Worm (Caenorhabditis elegans): ENCODE measurements around the gene pdcd-2.

DNA sequence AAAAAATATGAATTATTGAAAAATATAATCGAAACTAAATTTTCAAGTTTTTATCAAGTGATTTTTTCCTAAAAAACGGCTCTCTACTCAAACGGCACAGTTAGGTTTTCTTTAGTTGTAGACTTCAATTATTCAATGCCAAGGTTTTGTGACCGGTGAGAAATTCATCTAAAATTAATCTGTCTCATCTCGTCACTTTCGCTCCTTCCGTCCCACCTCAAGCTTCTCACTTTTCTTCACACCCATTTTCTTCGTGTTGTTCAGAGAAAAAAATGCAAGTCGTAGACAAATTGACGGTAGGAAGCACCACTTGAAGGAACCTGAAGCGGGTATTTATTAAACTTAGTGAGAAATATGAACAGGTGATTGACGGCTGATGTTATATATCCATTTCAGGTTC, 26.5 kb downstream of the pdcd-2 start:
- no peak for TF ChIP-seq lin-11 (tag; optimal IDR thresholded peaks at IDR 0.05)
- no peak for TF ChIP-seq unc-3 (GFP tag; conservative IDR thresholded peaks at IDR 0.05)
- TF ChIP-seq unc-3 (tag; optimal IDR thresholded peaks at IDR 0.05) = no peak
- no peak for TF ChIP-seq T23F11.4 (GFP tag; optimal IDR thresholded peaks at IDR 0.05)
- no peak for TF ChIP-seq tbx-2 (tag; optimal IDR thresholded peaks at IDR 0.05)
- TF ChIP-seq sox-4 (tag; optimal IDR thresholded peaks at IDR 0.05) = no peak
- no peak for TF ChIP-seq pqm-1 (tag; optimal IDR thresholded peaks at IDR 0.05)
- no peak for TF ChIP-seq ama-1 (optimal IDR thresholded peaks at IDR 0.05)
